Fruit fly (Drosophila melanogaster) whole organism, prepupa: ENCODE measurements around the gene CG11151.

Experiments used
- CG10631 ChIP-seq: fragments of 200-800 bp; sonication (Bioruptor generic); optimal IDR thresholded peaks from 2 replicates; lab custom pipeline; 2016; ENCODE audit warnings: missing biosample characterization, missing genetic modification characterization
- CG11294 ChIP-seq: fragments of 200-800 bp; sonication (Bioruptor generic); IDR thresholded peaks from 2 replicates; pipeline ENCODE4 v1.3.6; 2022; ENCODE audit warnings: missing biosample characterization, missing genetic modification characterization
- CG11762 ChIP-seq: fragments of 200-800 bp; sonication (Bioruptor generic); optimal IDR thresholded peaks from 3 replicates; lab custom pipeline; 2016; ENCODE audit warnings: missing biosample characterization, missing genetic modification characterization; ENCODE audit not compliant: insufficient read depth
- CG15336 ChIP-seq: fragments of 200-800 bp; sonication (Bioruptor generic); IDR thresholded peaks from 2 replicates; pipeline ENCODE4 v1.3.6; 2022; ENCODE audit warnings: missing biosample characterization, missing genetic modification characterization
- CG16779 ChIP-seq: fragments of 200-800 bp; sonication (Bioruptor generic); optimal IDR thresholded peaks from 3 replicates; lab custom pipeline; 2017; ENCODE audit warnings: missing biosample characterization, mild to moderate bottlenecking, missing genetic modification characterization
- CG3032 ChIP-seq: fragments of 200-800 bp; optimal IDR thresholded peaks from 2 replicates; lab custom pipeline; 2019; ENCODE audit warnings: missing biosample characterization, mild to moderate bottlenecking, missing genetic modification characterization, moderate library complexity
- CG6163 ChIP-seq: fragments of 200-800 bp; sonication (Bioruptor generic); IDR thresholded peaks from 3 replicates; pipeline ENCODE4 v1.3.6; 2022; ENCODE audit warnings: missing biosample characterization, missing genetic modification characterization
- CG6854 ChIP-seq: fragments of 200-800 bp; sonication (Bioruptor generic); optimal IDR thresholded peaks from 2 replicates; lab custom pipeline; 2017; ENCODE audit warnings: missing biosample characterization, mild to moderate bottlenecking, missing genetic modification characterization
- CG8119 ChIP-seq: fragments of 200-800 bp; sonication (Bioruptor generic); IDR thresholded peaks from 3 replicates; pipeline ENCODE4 v1.3.6; 2022; ENCODE audit warnings: missing biosample characterization, missing genetic modification characterization
- CG8632 ChIP-seq: fragments of 200-800 bp; sonication (Bioruptor generic); optimal IDR thresholded peaks from 3 replicates; lab custom pipeline; 2016; ENCODE audit warnings: missing biosample characterization, missing genetic modification characterization
- Eip78C ChIP-seq: fragments of 200-800 bp; sonication (Bioruptor generic); peaks from one replicate; lab custom pipeline; 2016; ENCODE audit warnings: missing biosample characterization, missing genetic modification characterization
- Ets21C ChIP-seq: fragments of 200-800 bp; sonication (Bioruptor generic); optimal IDR thresholded peaks from 3 replicates; lab custom pipeline; 2016; ENCODE audit warnings: missing biosample characterization, missing genetic modification characterization
- Ets96B ChIP-seq: fragments of 200-800 bp; optimal IDR thresholded peaks from 2 replicates; lab custom pipeline; 2019; ENCODE audit warnings: missing biosample characterization, mild to moderate bottlenecking, missing genetic modification characterization, moderate library complexity
- Gug ChIP-seq: fragments of 200-800 bp; sonication (Bioruptor generic); IDR thresholded peaks from 2 replicates; pipeline ENCODE4 v1.3.6; 2022; ENCODE audit warnings: missing biosample characterization, missing genetic modification characterization
- Hr38 ChIP-seq: sonication (Bioruptor generic); optimal IDR thresholded peaks from 2 replicates; lab custom pipeline; 2016; ENCODE audit warnings: missing biosample characterization, missing genetic modification characterization
- Hr4 ChIP-seq: fragments of 200-800 bp; sonication (Bioruptor generic); optimal IDR thresholded peaks from 3 replicates; lab custom pipeline; 2016; ENCODE audit warnings: missing biosample characterization, missing genetic modification characterization
- Lpt ChIP-seq: fragments of 200-800 bp; sonication (Bioruptor generic); optimal IDR thresholded peaks from 3 replicates; lab custom pipeline; 2016; ENCODE audit warnings: missing biosample characterization, missing genetic modification characterization
- Met ChIP-seq: fragments of 200-800 bp; sonication (Bioruptor generic); optimal IDR thresholded peaks from 3 replicates; lab custom pipeline; 2016; ENCODE audit warnings: missing biosample characterization, missing genetic modification characterization
- OdsH ChIP-seq: fragments of 200-800 bp; sonication (Bioruptor generic); optimal IDR thresholded peaks from 3 replicates; lab custom pipeline; 2016; ENCODE audit warnings: missing biosample characterization, missing genetic modification characterization
- Sox102F ChIP-seq: fragments of 200-800 bp; sonication (Bioruptor generic); optimal IDR thresholded peaks from 2 replicates; lab custom pipeline; 2016; ENCODE audit warnings: missing biosample characterization, mild to moderate bottlenecking, missing genetic modification characterization
- achi ChIP-seq: fragments of 200-800 bp; sonication (Bioruptor generic); optimal IDR thresholded peaks from 3 replicates; lab custom pipeline; 2016; ENCODE audit warnings: missing biosample characterization, missing genetic modification characterization
- cyc ChIP-seq: fragments of 200-800 bp; sonication (Bioruptor generic); optimal IDR thresholded peaks from 3 replicates; lab custom pipeline; 2016; ENCODE audit warnings: missing biosample characterization, missing genetic modification characterization
- dsx ChIP-seq: fragments of 200-800 bp; optimal IDR thresholded peaks from 3 replicates; lab custom pipeline; 2019; ENCODE audit warnings: missing biosample characterization, mild to moderate bottlenecking, missing genetic modification characterization, moderate library complexity; ENCODE audit not compliant: poor library complexity, severe bottlenecking
- esn ChIP-seq: fragments of 200-800 bp; sonication (Bioruptor generic); optimal IDR thresholded peaks from 2 replicates; lab custom pipeline; 2016; ENCODE audit warnings: missing biosample characterization, mild to moderate bottlenecking, missing genetic modification characterization, moderate library complexity
- fd59A ChIP-seq: fragments of 200-800 bp; sonication (Bioruptor generic); optimal IDR thresholded peaks from 2 replicates; lab custom pipeline; 2017; ENCODE audit warnings: missing biosample characterization, mild to moderate bottlenecking, missing genetic modification characterization, missing genetic modification reagents
- net ChIP-seq: fragments of 200-800 bp; sonication (Bioruptor generic); optimal IDR thresholded peaks from 3 replicates; lab custom pipeline; 2016; ENCODE audit warnings: missing biosample characterization, missing genetic modification characterization
- pdm3 ChIP-seq: fragments of 200-800 bp; sonication (Bioruptor generic); optimal IDR thresholded peaks from 3 replicates; lab custom pipeline; 2016; ENCODE audit warnings: missing biosample characterization, missing genetic modification characterization
- salr ChIP-seq, 2 experiments: fragments of 200-800 bp; sonication (Bioruptor generic); optimal IDR thresholded peaks; 3 replicates each; lab custom pipeline; 2016 to 2018; ENCODE audit warnings: missing biosample characterization in 2 of 2, missing genetic modification characterization in 2 of 2, mild to moderate bottlenecking in 1 of 2
- spab ChIP-seq: fragments of 200-800 bp; sonication (Bioruptor generic); optimal IDR thresholded peaks from 2 replicates; lab custom pipeline; 2017; ENCODE audit warnings: missing biosample characterization, mild to moderate bottlenecking, missing genetic modification characterization, missing genetic modification reagents

The CG11151 gene

dm6 chrX:13698717-13699427, 40.7 kb upstream of the CG11151 start (continued):
- TF ChIP-seq cyc (GFP tag; lab: Kevin White, UChicago) (no peak), dsx (GFP tag; lab: Kevin White, UChicago) (no peak)

dm6 chrX:13699666-13700065, 39.9 kb upstream of the CG11151 start:
- no peak for TF ChIP-seq CG6163
- TF ChIP-seq fd59A (GFP tag; lab: Kevin White, UChicago), result no peak

DNA sequence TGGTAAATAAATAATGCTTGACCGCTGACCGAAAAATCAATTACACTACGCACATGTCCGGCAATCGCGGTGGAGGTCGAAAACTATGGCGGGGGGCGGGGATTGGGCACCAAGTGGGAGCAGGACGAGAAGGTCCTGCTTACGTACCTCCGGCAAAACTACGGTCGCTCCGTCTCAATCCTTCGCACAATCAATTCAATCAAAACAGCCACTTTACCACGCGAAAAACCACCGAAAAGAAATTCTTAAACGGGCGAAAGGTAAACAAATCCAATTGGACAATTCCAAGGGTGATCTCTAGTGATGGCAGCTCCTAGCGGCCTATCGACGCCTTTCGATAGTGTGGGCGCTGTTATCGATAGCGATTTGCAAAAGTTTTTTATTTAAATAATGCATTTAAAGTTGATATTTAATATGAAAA, 21.6 kb upstream of the CG11151 start, which contains the start of gene Nadsyn:
TSS of gene Nadsyn (minus strand) at position 304 of the 421 bp plus-strand sequence.
- TF ChIP-seq net (GFP tag; lab: Kevin White, UChicago), result no peak
- peak; percentile 30 for TF ChIP-seq esn
- TF ChIP-seq Eip78C (GFP tag; lab: Kevin White, UChicago), result peak; percentile 46
- no peak for TF ChIP-seq Hr4 (GFP tag; lab: Kevin White, UChicago)
- no peak for TF ChIP-seq Sox102F (GFP tag; lab: Kevin White, UChicago)

DNA sequence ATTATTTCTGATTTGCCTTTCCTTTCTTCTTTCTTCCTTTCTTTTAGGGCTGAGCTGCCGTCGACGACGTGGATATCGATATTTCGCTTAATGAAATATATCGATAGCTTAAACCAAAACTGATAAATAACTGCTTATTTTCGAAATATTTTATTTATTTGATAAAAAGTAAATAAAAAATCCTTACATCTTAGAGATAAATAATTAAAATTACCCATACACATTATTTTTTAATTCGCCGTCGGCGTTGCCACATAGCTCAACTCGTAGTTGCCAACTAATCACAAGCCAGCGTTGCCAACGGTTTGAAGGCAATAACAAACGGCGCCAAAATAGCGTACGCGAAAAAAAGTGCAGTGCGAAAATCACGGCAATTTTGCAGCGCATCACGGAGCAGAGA, 17.6 kb upstream of the CG11151 start, which contains the start of the genes Mrgn1 and mus101:
TSS of gene Mrgn1 (minus strand) at position 44 of the 400 bp plus-strand sequence.
TSS of gene mus101 (plus strand) at position 313 of the 400 bp plus-strand sequence.
- TF ChIP-seq CG16779 (tag; lab: Kevin White, UChicago) (no peak), achi (GFP tag; lab: Kevin White, UChicago) (no peak), pdm3 (no peak), dsx (GFP tag; lab: Kevin White, UChicago) (no peak), fd59A (GFP tag; lab: Kevin White, UChicago) (no peak), Eip78C (GFP tag; lab: Kevin White, UChicago) (no peak), CG6854 (GFP tag; lab: Kevin White, UChicago) (no peak), CG15336 (no peak), CG8632 (GFP tag; lab: Kevin White, UChicago) (no peak), cyc (GFP tag; lab: Kevin White, UChicago) (no peak), CG10631 (no peak), salr (GFP tag; optimal IDR thresholded peaks at IDR 0.05; lab: Kevin White, UChicago) (no peak), net (GFP tag; lab: Kevin White, UChicago) (no peak), Lpt (no peak), CG11762 (GFP tag; lab: Kevin White, UChicago) (no peak)

DNA sequence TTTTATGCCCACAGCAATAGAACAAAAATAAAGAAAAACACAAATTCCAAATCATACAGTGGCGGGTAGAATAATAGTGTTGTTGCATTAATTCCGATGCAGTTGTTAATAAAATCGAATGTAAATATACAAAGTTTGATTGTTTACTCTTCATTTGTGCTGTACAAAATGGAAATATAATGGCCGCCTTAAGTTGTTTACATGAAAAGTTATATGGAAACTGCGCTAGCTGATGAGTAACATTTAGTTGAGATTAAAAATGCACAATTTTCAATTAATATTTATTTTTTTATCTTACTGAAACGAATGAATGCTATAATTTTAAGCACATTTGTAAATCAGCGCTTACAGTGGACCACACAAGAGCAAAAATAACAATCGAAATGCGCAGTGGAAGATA, 4.7 kb upstream of the CG11151 start:
- TF ChIP-seq Ets96B (tag; lab: Kevin White, UChicago), result peak; percentile 3
- TF ChIP-seq CG15336, result peak; percentile 70
- no peak for TF ChIP-seq Ets21C (GFP tag; lab: Kevin White, UChicago)
- TF ChIP-seq Hr4 (GFP tag; lab: Kevin White, UChicago), result peak; percentile 67
- peak; percentile 41 for TF ChIP-seq CG10631
- no peak for TF ChIP-seq Hr38
- peak; percentile 28 for TF ChIP-seq CG3032 (tag; lab: Kevin White, UChicago)
- TF ChIP-seq OdsH (GFP tag; lab: Kevin White, UChicago), result no peak
- TF ChIP-seq Gug (GFP tag; lab: Robert Waterston, UW), result peak; percentile 64
- 0 out of 2 replicates have a peak, but pooled peaks have one; percentile 37 for TF ChIP-seq CG11294 (GFP tag; lab: Robert Waterston, UW)
- TF ChIP-seq CG8119 (GFP tag; lab: Robert Waterston, UW), result peak; percentile 77; the same call in 2 of the 3 replicates
- peak; percentile 48 for TF ChIP-seq esn
- TF ChIP-seq Met (GFP tag; lab: Kevin White, UChicago), result no peak
- peak in 1 of 2 experiments; percentile 56 for TF ChIP-seq salr (GFP tag; optimal IDR thresholded peaks at IDR 0.05; lab: Kevin White, UChicago)
- no peak for TF ChIP-seq spab (GFP tag; lab: Kevin White, UChicago)
- TF ChIP-seq CG11762 (GFP tag; lab: Kevin White, UChicago), result no peak
- TF ChIP-seq, all 60 proteins: peak for 10
